Worm (Caenorhabditis elegans): ENCODE results near the gene nhr-90.

Gene nhr-90

ce11 chrV:585472-585871 lies 24.8 kb upstream of the nhr-90 start, which contains the start of gene K06H6.2:
K06H6.2 (plus strand) TSS chrV:585772.
- TF ChIP-seq egl-27 (tag; optimal IDR thresholded peaks at IDR 0.05) (no peak), ceh-82 (tag; optimal IDR thresholded peaks at IDR 0.05) (no peak), lin-39 (tag; optimal IDR thresholded peaks at IDR 0.05) (no peak), nhr-129 (tag; optimal IDR thresholded peaks at IDR 0.05) (no peak), peb-1 (tag; optimal IDR thresholded peaks at IDR 0.05) (no peak), skn-1 (tag; optimal IDR thresholded peaks at IDR 0.05) (no peak), F13H6.1 (tag; optimal IDR thresholded peaks at IDR 0.05) (no peak), ceh-16 (tag; optimal IDR thresholded peaks at IDR 0.05) (no peak), alr-1 (tag; optimal IDR thresholded peaks at IDR 0.05) (no peak), dmd-4 (tag; optimal IDR thresholded peaks at IDR 0.05) (no peak), sem-4 (tag; optimal IDR thresholded peaks at IDR 0.05) (no peak), R02D3.7 (tag; optimal IDR thresholded peaks at IDR 0.05) (no peak), zag-1 (tag; optimal IDR thresholded peaks at IDR 0.05) (no peak)

- TF ChIP-seq lin-39 (tag; optimal IDR thresholded peaks at IDR 0.05), result no peak
- TF ChIP-seq gmeb-1 (tag; optimal IDR thresholded peaks at IDR 0.05), result no peak
- no peak for TF ChIP-seq Y55F3AM.14 (GFP tag; optimal IDR thresholded peaks at IDR 0.05)
- no peak for TF ChIP-seq lin-11 (tag; optimal IDR thresholded peaks at IDR 0.05)
These were observed 22.5 kb upstream of the nhr-90 start, which contains the start of gene K06H6.1 for ce11 chrV:587818-588217. K06H6.1 (plus strand) TSS chrV:588118.

- TF ChIP-seq ZK546.5 (tag; optimal IDR thresholded peaks at IDR 0.05), result no peak
- no peak for TF ChIP-seq Y55F3AM.14 (GFP tag; optimal IDR thresholded peaks at IDR 0.05)
- TF ChIP-seq F13H6.1 (tag; optimal IDR thresholded peaks at IDR 0.05), result no peak
These were observed 20.1 kb upstream of the nhr-90 start, which contains the start of gene ZK488.6 for ce11 chrV:590182-590581. ZK488.6 (plus strand) TSS chrV:590482.

- no peak for TF ChIP-seq mab-5 (tag; optimal IDR thresholded peaks at IDR 0.05)
- TF ChIP-seq alr-1 (tag; optimal IDR thresholded peaks at IDR 0.05), result no peak
- TF ChIP-seq nhr-23 (tag; optimal IDR thresholded peaks at IDR 0.05), result no peak
- TF ChIP-seq nhr-10 (tag; optimal IDR thresholded peaks at IDR 0.05), result no peak
- no peak for TF ChIP-seq elt-1 (tag; optimal IDR thresholded peaks at IDR 0.05)
- TF ChIP-seq nhr-237 (tag; optimal IDR thresholded peaks at IDR 0.05), result no peak
- TF ChIP-seq ceh-82 (tag; optimal IDR thresholded peaks at IDR 0.05), result no peak
- no peak for TF ChIP-seq R02D3.7 (tag; optimal IDR thresholded peaks at IDR 0.05)
- TF ChIP-seq sma-3 (GFP tag; optimal IDR thresholded peaks at IDR 0.05), result no peak
- no peak for TF ChIP-seq lin-13 (GFP tag; optimal IDR thresholded peaks at IDR 0.05)
- no peak for TF ChIP-seq gmeb-1 (tag; optimal IDR thresholded peaks at IDR 0.05)
- no peak for TF ChIP-seq ZK546.5 (tag; optimal IDR thresholded peaks at IDR 0.05)
- no peak for TF ChIP-seq nhr-77 (tag; optimal IDR thresholded peaks at IDR 0.05)
- no peak for TF ChIP-seq Y55F3AM.14 (GFP tag; optimal IDR thresholded peaks at IDR 0.05)
- no peak for TF ChIP-seq peb-1 (tag; optimal IDR thresholded peaks at IDR 0.05)
- no peak for TF ChIP-seq ceh-16 (tag; optimal IDR thresholded peaks at IDR 0.05)
- TF ChIP-seq lin-39 (tag; optimal IDR thresholded peaks at IDR 0.05), result no peak
- TF ChIP-seq skn-1 (tag; optimal IDR thresholded peaks at IDR 0.05), result no peak
These were observed 17.4 kb upstream of the nhr-90 start, which contains the start of gene ZK488.5 for ce11 chrV:592959-593358. ZK488.5 (plus strand) TSS chrV:593259.

- no peak for TF ChIP-seq mdl-1 (tag; optimal IDR thresholded peaks at IDR 0.05)
- TF ChIP-seq elt-1 (tag; optimal IDR thresholded peaks at IDR 0.05), result peak; percentile 29
- TF ChIP-seq ztf-1 (GFP tag; conservative IDR thresholded peaks at IDR 0.05), result no peak
- peak; percentile 83 for TF ChIP-seq ceh-16 (tag; optimal IDR thresholded peaks at IDR 0.05)
- no peak for TF ChIP-seq ama-1 (optimal IDR thresholded peaks at IDR 0.05)
- no peak for TF ChIP-seq mab-5 (tag; optimal IDR thresholded peaks at IDR 0.05)
- TF ChIP-seq fos-1 (tag; optimal IDR thresholded peaks at IDR 0.05), result no peak
- no peak for TF ChIP-seq nhr-23 (tag; optimal IDR thresholded peaks at IDR 0.05)
- no peak for TF ChIP-seq aly-2 (tag; optimal IDR thresholded peaks at IDR 0.05)
- TF ChIP-seq ceh-82 (tag; optimal IDR thresholded peaks at IDR 0.05), result no peak
- no peak for TF ChIP-seq nhr-129 (tag; optimal IDR thresholded peaks at IDR 0.05)
- TF ChIP-seq sem-4 (tag; optimal IDR thresholded peaks at IDR 0.05), result no peak
- TF ChIP-seq lin-11 (tag; optimal IDR thresholded peaks at IDR 0.05), result no peak
- no peak for TF ChIP-seq nhr-6 (tag; optimal IDR thresholded peaks at IDR 0.05)
- TF ChIP-seq Y55F3AM.14 (GFP tag; optimal IDR thresholded peaks at IDR 0.05), result no peak
- no peak for TF ChIP-seq sma-3 (GFP tag; optimal IDR thresholded peaks at IDR 0.05)
- TF ChIP-seq sma-9 (GFP tag; optimal IDR thresholded peaks at IDR 0.05), result peak; percentile 76
- TF ChIP-seq sma-9 (tag; optimal IDR thresholded peaks at IDR 0.05), result no peak
These were observed 13.4 kb upstream of the nhr-90 start for ce11 chrV:596923-597322.

Measured in whole organism, L2 larva.